Worm (Caenorhabditis elegans) whole organism, L3 larva: ENCODE measurements around the gene plpp-1.3.

ENCODE experiments used
- R02D3.7 ChIP-seq: fragments of 150-350 bp; optimal IDR thresholded peaks from 2 replicates; lab custom pipeline; 2014; ENCODE audit warnings: missing biosample characterization, missing genetic modification characterization
- aly-2 ChIP-seq: fragments of 150-350 bp; optimal IDR thresholded peaks from 2 replicates; lab custom pipeline; 2014; ENCODE audit warnings: missing biosample characterization, missing genetic modification characterization
- ama-1 ChIP-seq: fragments of 150-350 bp; optimal IDR thresholded peaks from 2 replicates; lab custom pipeline; 2018
- ceh-16 ChIP-seq: sonication (generic microtip); optimal IDR thresholded peaks from 2 replicates; lab custom pipeline; 2017; ENCODE audit warnings: missing biosample characterization, missing genetic modification characterization
- ceh-28 ChIP-seq: fragments of 150-350 bp; optimal IDR thresholded peaks from 2 replicates; lab custom pipeline; 2014; ENCODE audit warnings: missing biosample characterization, missing genetic modification reagents, missing genetic modification characterization
- ceh-82 ChIP-seq: fragments of 150-350 bp; optimal IDR thresholded peaks from 2 replicates; lab custom pipeline; 2014; ENCODE audit warnings: missing biosample characterization, missing genetic modification characterization
- ceh-9 ChIP-seq: sonication (generic microtip); optimal IDR thresholded peaks from 2 replicates; lab custom pipeline; 2018; ENCODE audit warnings: missing biosample characterization, missing genetic modification characterization
- egl-27 ChIP-seq: sonication (generic microtip); optimal IDR thresholded peaks from 4 replicates; lab custom pipeline; 2017; ENCODE audit warnings: missing biosample characterization, missing genetic modification reagents, missing genetic modification characterization
- egl-5 ChIP-seq: fragments of 150-350 bp; optimal IDR thresholded peaks from 2 replicates; lab custom pipeline; 2017; ENCODE audit warnings: missing biosample characterization, missing genetic modification reagents, missing genetic modification characterization, inconsistent platforms
- elt-1 ChIP-seq: fragments of 150-350 bp; optimal IDR thresholded peaks from 2 replicates; lab custom pipeline; 2014; ENCODE audit warnings: missing biosample characterization, missing genetic modification characterization
- elt-2 ChIP-seq: sonication (generic microtip); optimal IDR thresholded peaks from 2 replicates; lab custom pipeline; 2016; ENCODE audit warnings: missing genetic modification reagents, mild to moderate bottlenecking, missing genetic modification characterization, missing compliant biosample characterization
- elt-3 ChIP-seq, 3 experiments: fragments of 150-350 bp in 1 of 3; sonication (generic microtip) in 2 of 3; optimal IDR thresholded peaks; 2 replicates in 2 of 3; 4 replicates in 1 of 3; lab custom pipeline; 2014 to 2017; ENCODE audit warnings: missing biosample characterization in 3 of 3, missing genetic modification characterization in 3 of 3
- eor-1 ChIP-seq, 2 experiments: fragments of 150-350 bp; optimal IDR thresholded peaks; 2 replicates each; lab custom pipeline; 2014 to 2018; ENCODE audit warnings: missing biosample characterization in 2 of 2, missing genetic modification characterization in 2 of 2
- fkh-2 ChIP-seq: fragments of 150-350 bp; optimal IDR thresholded peaks from 2 replicates; lab custom pipeline; 2014; ENCODE audit warnings: missing biosample characterization, missing genetic modification reagents, missing genetic modification characterization
- fos-1 ChIP-seq: fragments of 150-350 bp; optimal IDR thresholded peaks from 2 replicates; lab custom pipeline; 2014; ENCODE audit warnings: missing biosample characterization, missing genetic modification characterization
- hmg-11 ChIP-seq: sonication (generic microtip); optimal IDR thresholded peaks from 2 replicates; lab custom pipeline; 2016; ENCODE audit warnings: missing genetic modification characterization, missing compliant biosample characterization
- jun-1 ChIP-seq: fragments of 150-350 bp; optimal IDR thresholded peaks from 2 replicates; lab custom pipeline; 2014; ENCODE audit warnings: missing biosample characterization, missing genetic modification reagents, missing genetic modification characterization
- lin-15B ChIP-seq: fragments of 150-350 bp; optimal IDR thresholded peaks from 2 replicates; lab custom pipeline; 2014; ENCODE audit warnings: missing biosample characterization, missing genetic modification characterization
- lin-39 ChIP-seq: fragments of 150-350 bp; optimal IDR thresholded peaks from 2 replicates; lab custom pipeline; 2018; ENCODE audit warnings: missing biosample characterization, missing genetic modification reagents, missing genetic modification characterization
- lsy-12 ChIP-seq: sonication (generic microtip); optimal IDR thresholded peaks from 2 replicates; lab custom pipeline; 2016; ENCODE audit warnings: mild to moderate bottlenecking, missing genetic modification characterization, missing compliant biosample characterization
- mdl-1 ChIP-seq: fragments of 150-350 bp; optimal IDR thresholded peaks from 2 replicates; lab custom pipeline; 2014; ENCODE audit warnings: missing biosample characterization, missing genetic modification characterization
- mml-1 ChIP-seq: fragments of 150-350 bp; sonication (generic microtip); optimal IDR thresholded peaks from 3 replicates; lab custom pipeline; 2014; ENCODE audit warnings: missing biosample characterization, missing genetic modification characterization
- nfya-1 ChIP-seq: sonication (generic microtip); optimal IDR thresholded peaks from 2 replicates; lab custom pipeline; 2017; ENCODE audit warnings: missing genetic modification characterization, mild to moderate bottlenecking, missing compliant biosample characterization, antibody characterized with exemption, moderate library complexity; ENCODE audit not compliant: insufficient read depth
- nhr-11 ChIP-seq: fragments of 150-350 bp; optimal IDR thresholded peaks from 2 replicates; lab custom pipeline; 2014; ENCODE audit warnings: missing biosample characterization, missing genetic modification characterization
- nhr-12 ChIP-seq: fragments of 150-350 bp; optimal IDR thresholded peaks from 2 replicates; lab custom pipeline; 2014; ENCODE audit warnings: missing biosample characterization, missing genetic modification characterization
- nhr-23 ChIP-seq: fragments of 150-350 bp; optimal IDR thresholded peaks from 2 replicates; lab custom pipeline; 2014; ENCODE audit warnings: missing biosample characterization, missing genetic modification reagents, missing genetic modification characterization
- nhr-237 ChIP-seq: fragments of 150-350 bp; optimal IDR thresholded peaks from 2 replicates; lab custom pipeline; 2014; ENCODE audit warnings: missing biosample characterization, missing genetic modification characterization
- nhr-25 ChIP-seq: sonication (generic microtip); optimal IDR thresholded peaks from 2 replicates; lab custom pipeline; 2017; ENCODE audit warnings: missing biosample characterization, missing genetic modification characterization
- nhr-28 ChIP-seq: fragments of 150-350 bp; optimal IDR thresholded peaks from 2 replicates; lab custom pipeline; 2014; ENCODE audit warnings: missing biosample characterization, missing genetic modification characterization
- nhr-43 ChIP-seq: sonication (generic microtip); optimal IDR thresholded peaks from 2 replicates; lab custom pipeline; 2016; ENCODE audit warnings: mild to moderate bottlenecking, missing genetic modification characterization, missing compliant biosample characterization; ENCODE audit not compliant: poor library complexity, severe bottlenecking
- nhr-67 ChIP-seq: fragments of 150-350 bp; optimal IDR thresholded peaks from 2 replicates; lab custom pipeline; 2014; ENCODE audit warnings: missing biosample characterization, missing genetic modification characterization
- nhr-76 ChIP-seq: fragments of 150-350 bp; sonication (generic microtip); optimal IDR thresholded peaks from 5 replicates; lab custom pipeline; 2014; ENCODE audit warnings: missing biosample characterization, missing genetic modification characterization
- nhr-77 ChIP-seq: fragments of 150-350 bp; optimal IDR thresholded peaks from 2 replicates; lab custom pipeline; 2014; ENCODE audit warnings: missing biosample characterization, missing genetic modification characterization
- pha-4 ChIP-seq: fragments of 150-350 bp; optimal IDR thresholded peaks from 2 replicates; lab custom pipeline; 2014; ENCODE audit warnings: missing biosample characterization, missing genetic modification reagents, missing genetic modification characterization
- pqm-1 ChIP-seq: fragments of 150-350 bp; optimal IDR thresholded peaks from 2 replicates; lab custom pipeline; 2017; ENCODE audit warnings: missing biosample characterization, missing genetic modification characterization, inconsistent platforms
- sea-2 ChIP-seq: fragments of 150-350 bp; sonication (generic microtip); optimal IDR thresholded peaks from 4 replicates; lab custom pipeline; 2014; ENCODE audit warnings: missing biosample characterization, missing genetic modification reagents, missing genetic modification characterization
- skn-1 ChIP-seq: fragments of 150-350 bp; optimal IDR thresholded peaks from 2 replicates; lab custom pipeline; 2014; ENCODE audit warnings: missing biosample characterization, missing genetic modification characterization
- tbx-2 ChIP-seq: sonication (generic microtip); optimal IDR thresholded peaks from 2 replicates; lab custom pipeline; 2016; ENCODE audit warnings: mild to moderate bottlenecking, missing genetic modification characterization, missing compliant biosample characterization
- unc-39 ChIP-seq: sonication (generic microtip); optimal IDR thresholded peaks from 4 replicates; lab custom pipeline; 2017; ENCODE audit warnings: missing biosample characterization, missing genetic modification characterization
- unc-62 ChIP-seq: fragments of 150-350 bp; sonication (generic microtip); optimal IDR thresholded peaks from 4 replicates; lab custom pipeline; 2014; ENCODE audit warnings: missing biosample characterization, missing genetic modification reagents, missing genetic modification characterization
- zag-1 ChIP-seq: fragments of 150-350 bp; optimal IDR thresholded peaks from 2 replicates; lab custom pipeline; 2014; ENCODE audit warnings: missing biosample characterization, missing genetic modification characterization
- ztf-11 ChIP-seq: fragments of 150-350 bp; optimal IDR thresholded peaks from 2 replicates; lab custom pipeline; 2014; ENCODE audit warnings: missing biosample characterization, missing genetic modification characterization
- ztf-4 ChIP-seq: fragments of 150-350 bp; optimal IDR thresholded peaks from 2 replicates; lab custom pipeline; 2014; ENCODE audit warnings: missing biosample characterization, missing genetic modification characterization

plpp-1.3 gene

DNA sequence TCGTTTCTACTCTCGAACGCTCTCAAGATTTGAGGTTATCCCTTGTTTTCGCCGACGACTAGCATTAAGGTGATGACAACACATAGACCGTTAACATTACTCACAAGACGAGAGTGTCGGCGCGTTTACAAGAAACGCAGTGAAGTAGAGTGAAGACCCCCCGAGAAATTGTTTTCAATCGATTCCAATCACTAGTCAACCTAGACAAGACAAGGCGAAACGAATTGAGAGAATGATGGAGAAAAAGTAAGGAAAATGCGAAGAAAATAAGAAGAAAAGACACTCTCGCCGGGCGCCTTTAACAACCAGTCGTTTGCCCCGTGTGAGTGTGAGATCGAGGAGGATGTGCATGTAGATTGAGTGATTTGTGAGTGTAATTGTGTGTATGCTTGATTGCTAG lies 10.6 kb upstream of the plpp-1.3 start (continued):
- TF ChIP-seq nhr-76 = no peak

DNA sequence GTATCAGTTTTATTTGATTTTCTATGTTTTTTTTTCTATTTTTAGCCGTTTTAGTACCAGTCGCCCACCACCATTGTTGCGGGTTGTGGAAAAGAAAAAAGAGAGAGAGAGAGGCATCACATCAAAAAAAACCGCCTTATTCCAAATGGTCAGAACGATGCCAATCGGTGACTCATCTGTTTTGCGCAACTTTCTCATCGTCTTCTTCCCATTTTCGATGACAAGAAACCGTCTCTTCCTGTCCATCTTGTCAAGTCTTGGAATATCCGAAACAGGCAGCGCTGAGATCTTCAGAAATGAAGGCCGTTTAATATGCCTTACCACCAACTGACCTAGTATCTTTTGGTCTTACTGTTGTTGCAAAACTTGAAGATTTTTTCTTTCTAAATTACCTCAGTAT lies 8.6 kb upstream of the plpp-1.3 start:
- TF ChIP-seq jun-1 (tag; lab: Kevin White, UChicago) (peak; percentile 45), mml-1 (tag; lab: Kevin White, UChicago) (no peak), lsy-12 (tag; lab: Kevin White, UChicago) (peak; percentile 31), ceh-28 (tag; lab: Kevin White, UChicago) (peak; percentile 3), nhr-43 (tag; lab: Kevin White, UChicago) (peak; percentile 13), nhr-11 (tag; lab: Kevin White, UChicago) (no peak), nhr-25 (tag; lab: Kevin White, UChicago) (peak; percentile 54), elt-1 (no peak), fos-1 (tag; lab: Kevin White, UChicago) (no peak), elt-3 (tag; optimal IDR thresholded peaks at IDR 0.05; lab: Kevin White, UChicago) (no peak), nhr-23 (peak; percentile 69), nhr-67 (no peak), ztf-4 (tag; lab: Kevin White, UChicago) (no peak), sea-2 (GFP tag; lab: Kevin White, UChicago) (no peak), elt-2 (tag; lab: Kevin White, UChicago) (no peak), eor-1 (tag; optimal IDR thresholded peaks at IDR 0.05; lab: Kevin White, UChicago) (no peak)

DNA sequence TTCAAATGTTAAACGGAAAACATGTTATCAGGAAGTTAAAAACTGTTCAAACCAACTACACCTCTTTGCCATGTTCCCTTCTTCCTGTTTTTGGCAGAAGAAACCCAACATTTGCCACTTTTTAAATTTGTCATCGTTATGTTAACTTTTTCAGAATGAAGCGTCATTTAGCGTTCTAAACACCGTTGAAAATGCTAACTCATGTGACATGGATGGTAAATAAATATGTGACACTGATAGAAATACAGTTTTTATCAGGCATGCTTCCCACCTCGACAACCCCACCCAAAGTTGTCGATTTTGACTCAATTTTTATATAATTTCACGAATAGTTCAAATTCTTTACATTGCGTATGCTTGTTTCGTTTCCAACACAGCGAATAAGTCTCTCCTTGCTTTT lies 7.8 kb upstream of the plpp-1.3 start:
- TF ChIP-seq nhr-11 (tag; lab: Kevin White, UChicago) (no peak), zag-1 (tag; lab: Kevin White, UChicago) (no peak), pha-4 (tag; lab: Kevin White, UChicago) (peak; percentile 57), unc-62 (no peak), aly-2 (tag; lab: Kevin White, UChicago) (no peak), lsy-12 (tag; lab: Kevin White, UChicago) (peak; percentile 31), ztf-4 (tag; lab: Kevin White, UChicago) (no peak), nhr-77 (tag; lab: Kevin White, UChicago) (no peak), lin-15B (tag; lab: Kevin White, UChicago) (no peak), skn-1 (tag; lab: Kevin White, UChicago) (no peak), mdl-1 (tag; lab: Kevin White, UChicago) (no peak), R02D3.7 (tag; lab: Kevin White, UChicago) (no peak), ceh-9 (tag; lab: Kevin White, UChicago) (no peak), nhr-67 (no peak), ceh-28 (tag; lab: Kevin White, UChicago) (no peak), hmg-11 (no peak), sea-2 (GFP tag; lab: Kevin White, UChicago) (no peak), lin-39 (no peak), ceh-16 (tag; lab: Kevin White, UChicago) (no peak), ama-1 (lab: Kevin White, UChicago) (peak; percentile 13), ztf-11 (tag; lab: Kevin White, UChicago) (no peak), pqm-1 (tag; lab: Kevin White, UChicago) (peak; percentile 87), elt-3 (tag; optimal IDR thresholded peaks at IDR 0.05; lab: Kevin White, UChicago) (no peak), fkh-2 (tag; lab: Kevin White, UChicago) (no peak), elt-2 (tag; lab: Kevin White, UChicago) (peak; percentile 74), nhr-76 (no peak), tbx-2 (tag; lab: Kevin White, UChicago) (no peak), eor-1 (tag; optimal IDR thresholded peaks at IDR 0.05; lab: Kevin White, UChicago) (no peak), nhr-43 (tag; lab: Kevin White, UChicago) (no peak), nhr-12 (tag; lab: Kevin White, UChicago) (no peak), egl-27 (tag; lab: Kevin White, UChicago) (no peak), mml-1 (tag; lab: Kevin White, UChicago) (no peak), ceh-82 (no peak), nhr-23 (no peak), unc-39 (tag; lab: Kevin White, UChicago) (no peak), nhr-28 (no peak), nfya-1 (tag; lab: Kevin White, UChicago) (no peak), jun-1 (tag; lab: Kevin White, UChicago) (peak; percentile 6), elt-1 (no peak), fos-1 (tag; lab: Kevin White, UChicago) (no peak), egl-5 (tag; lab: Kevin White, UChicago) (no peak), nhr-237 (tag; lab: Kevin White, UChicago) (no peak)
